Fruit fly (Drosophila melanogaster): ENCODE results near the gene Nepl4.

Gene Nepl4

dm6 chr2L:6350984-6351808 is 16.5 kb upstream of the Nepl4 start, which contains the start of gene CG9498:
Gene CG9498 (minus strand): TSS chr2L:6351034.
- no peak for TF ChIP-seq psq (optimal IDR thresholded peaks at IDR 0.05)
- no peak for TF ChIP-seq Dll (optimal IDR thresholded peaks at IDR 0.05)
- TF ChIP-seq usp (GFP tag; optimal IDR thresholded peaks at IDR 0.05), result no peak
- no peak for TF ChIP-seq EcR (GFP tag; optimal IDR thresholded peaks at IDR 0.05)
- no peak for TF ChIP-seq pan (optimal IDR thresholded peaks at IDR 0.05)
- no peak for TF ChIP-seq CG8478 (optimal IDR thresholded peaks at IDR 0.05)

- TF ChIP-seq psq (optimal IDR thresholded peaks at IDR 0.05) (no peak), EcR (GFP tag; optimal IDR thresholded peaks at IDR 0.05) (no peak), CG8478 (optimal IDR thresholded peaks at IDR 0.05) (no peak), usp (GFP tag; optimal IDR thresholded peaks at IDR 0.05) (no peak)
Observed at dm6 chr2L:6351809-6352182, 15.9 kb upstream of the Nepl4 start.

- TF ChIP-seq EcR (GFP tag; optimal IDR thresholded peaks at IDR 0.05) (no peak), psq (optimal IDR thresholded peaks at IDR 0.05) (no peak), CG8478 (optimal IDR thresholded peaks at IDR 0.05) (no peak), Dll (optimal IDR thresholded peaks at IDR 0.05) (no peak), pan (optimal IDR thresholded peaks at IDR 0.05) (no peak), usp (GFP tag; optimal IDR thresholded peaks at IDR 0.05) (no peak)
Observed at dm6 chr2L:6354231-6354630, 13.5 kb upstream of the Nepl4 start, which contains the start of gene ppk7. Gene ppk7 (minus strand): TSS chr2L:6354331.

- no peak for TF ChIP-seq usp (GFP tag; optimal IDR thresholded peaks at IDR 0.05)
- no peak for TF ChIP-seq psq (optimal IDR thresholded peaks at IDR 0.05)
- TF ChIP-seq CG8478 (optimal IDR thresholded peaks at IDR 0.05), result no peak
- TF ChIP-seq pan (optimal IDR thresholded peaks at IDR 0.05), result no peak
- no peak for TF ChIP-seq EcR (GFP tag; optimal IDR thresholded peaks at IDR 0.05)
- no peak for TF ChIP-seq Dll (optimal IDR thresholded peaks at IDR 0.05)
Observed at dm6 chr2L:6354656-6355055, 13.0 kb upstream of the Nepl4 start, which contains the start of gene ppk14. Gene ppk14 (plus strand): TSS chr2L:6354956.

- TF ChIP-seq Dll (optimal IDR thresholded peaks at IDR 0.05), result no peak
- TF ChIP-seq EcR (GFP tag; optimal IDR thresholded peaks at IDR 0.05), result no peak
- TF ChIP-seq usp (GFP tag; optimal IDR thresholded peaks at IDR 0.05), result no peak
- TF ChIP-seq CG8478 (optimal IDR thresholded peaks at IDR 0.05), result no peak
- TF ChIP-seq pan (optimal IDR thresholded peaks at IDR 0.05), result no peak
- TF ChIP-seq psq (optimal IDR thresholded peaks at IDR 0.05), result no peak
Observed at dm6 chr2L:6356134-6356533, 11.5 kb upstream of the Nepl4 start.

- TF ChIP-seq Dll (optimal IDR thresholded peaks at IDR 0.05) (no peak), pan (optimal IDR thresholded peaks at IDR 0.05) (no peak), usp (GFP tag; optimal IDR thresholded peaks at IDR 0.05) (no peak), EcR (GFP tag; optimal IDR thresholded peaks at IDR 0.05) (no peak), CG8478 (optimal IDR thresholded peaks at IDR 0.05) (no peak), psq (optimal IDR thresholded peaks at IDR 0.05) (no peak)
Observed at dm6 chr2L:6356686-6357362, 10.9 kb upstream of the Nepl4 start.

dm6 chr2L:6358218-6358617 is 9.5 kb upstream of the Nepl4 start, which contains the start of gene CG9500:
Gene CG9500 (minus strand): TSS chr2L:6358318.
- no peak for TF ChIP-seq psq (optimal IDR thresholded peaks at IDR 0.05)
- TF ChIP-seq usp (GFP tag; optimal IDR thresholded peaks at IDR 0.05), result no peak
- TF ChIP-seq EcR (GFP tag; optimal IDR thresholded peaks at IDR 0.05), result no peak
- no peak for TF ChIP-seq Dll (optimal IDR thresholded peaks at IDR 0.05)
- no peak for TF ChIP-seq CG8478 (optimal IDR thresholded peaks at IDR 0.05)
- TF ChIP-seq pan (optimal IDR thresholded peaks at IDR 0.05), result no peak

- TF ChIP-seq CG8478 (optimal IDR thresholded peaks at IDR 0.05) (no peak), usp (GFP tag; optimal IDR thresholded peaks at IDR 0.05) (no peak), psq (optimal IDR thresholded peaks at IDR 0.05) (no peak), pan (optimal IDR thresholded peaks at IDR 0.05) (no peak), EcR (GFP tag; optimal IDR thresholded peaks at IDR 0.05) (no peak), Dll (optimal IDR thresholded peaks at IDR 0.05) (no peak)
Observed at dm6 chr2L:6360059-6360458, 7.6 kb upstream of the Nepl4 start.

dm6 chr2L:6366924-6367323 is 758 bp upstream of the Nepl4 start:
- TF ChIP-seq usp (GFP tag; optimal IDR thresholded peaks at IDR 0.05) (no peak), CG8478 (optimal IDR thresholded peaks at IDR 0.05) (no peak), EcR (GFP tag; optimal IDR thresholded peaks at IDR 0.05) (no peak), pan (optimal IDR thresholded peaks at IDR 0.05) (no peak), psq (optimal IDR thresholded peaks at IDR 0.05) (no peak), Dll (optimal IDR thresholded peaks at IDR 0.05) (no peak)

dm6 chr2L:6369286-6369685 is 1.6 kb downstream of the Nepl4 start:
- TF ChIP-seq psq (optimal IDR thresholded peaks at IDR 0.05) (no peak), pan (optimal IDR thresholded peaks at IDR 0.05) (no peak), EcR (GFP tag; optimal IDR thresholded peaks at IDR 0.05) (no peak), Dll (optimal IDR thresholded peaks at IDR 0.05) (no peak), usp (GFP tag; optimal IDR thresholded peaks at IDR 0.05) (no peak), CG8478 (optimal IDR thresholded peaks at IDR 0.05) (no peak)

dm6 chr2L:6371025-6371641 is 3.5 kb downstream of the Nepl4 start:
- TF ChIP-seq CG8478 (optimal IDR thresholded peaks at IDR 0.05), result no peak
- TF ChIP-seq Dll (optimal IDR thresholded peaks at IDR 0.05), result no peak
- TF ChIP-seq psq (optimal IDR thresholded peaks at IDR 0.05), result no peak
- TF ChIP-seq usp (GFP tag; optimal IDR thresholded peaks at IDR 0.05), result no peak
- TF ChIP-seq EcR (GFP tag; optimal IDR thresholded peaks at IDR 0.05), result no peak
- TF ChIP-seq pan (optimal IDR thresholded peaks at IDR 0.05), result no peak

Data from whole organism.